Worm (Caenorhabditis elegans): ENCODE data around the gene T12B5.15.

DNA sequence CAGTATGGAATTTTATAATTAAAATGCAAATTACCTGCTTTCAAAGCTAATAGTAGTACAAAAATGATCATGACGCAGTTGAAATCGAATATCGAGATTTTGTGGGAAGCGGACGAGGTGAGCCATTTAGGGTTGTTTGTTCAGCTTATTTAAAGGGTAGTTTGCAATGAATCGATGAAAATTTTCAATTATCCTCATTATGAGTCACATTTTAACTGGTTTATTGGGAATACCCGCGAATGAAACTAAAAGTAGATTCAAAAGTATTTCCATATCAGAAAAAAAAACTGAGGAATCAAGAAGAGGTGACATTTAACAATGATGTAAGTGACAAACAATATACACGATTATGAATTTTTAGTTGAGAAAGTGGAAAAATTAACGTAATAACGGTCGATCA, 35.1 kb downstream of the T12B5.15 start, which contains the start of gene F23H11.7:
- TF ChIP-seq ztf-28 (GFP tag; IDR thresholded peaks at IDR 0.05) (no peak), snpc-4 (GFP tag; optimal IDR thresholded peaks at IDR 0.05) (no peak), snpc-4 (tag; optimal IDR thresholded peaks at IDR 0.05) (no peak), sea-2 (GFP tag; IDR thresholded peaks at IDR 0.05) (no peak), ekl-4 (GFP tag; IDR thresholded peaks at IDR 0.05) (no peak), athp-1 (tag; optimal IDR thresholded peaks at IDR 0.05) (no peak), ztf-25 (GFP tag; IDR thresholded peaks at IDR 0.05) (no peak), B0336.3 (GFP tag; IDR thresholded peaks at IDR 0.05) (no peak), pha-4 (tag; optimal IDR thresholded peaks at IDR 0.05) (no peak), Y95B8A.8 (GFP tag; IDR thresholded peaks at IDR 0.05) (no peak), ama-1 (optimal IDR thresholded peaks at IDR 0.05) (no peak), ama-1 (GFP tag; optimal IDR thresholded peaks at IDR 0.05) (no peak), tbp1 (GFP tag; optimal IDR thresholded peaks at IDR 0.05) (no peak)

Measured in whole organism, young adult.